Worm (Caenorhabditis elegans) whole organism, L4 larva: ENCODE measurements around the gene T08B1.1.
A peak's percentile ranks its signal among the peaks of the same experiment; 100 is the strongest.

Experiments
- D1046.2 ChIP-seq: fragments of 200-800 bp; sonication (Bioruptor generic); IDR thresholded peaks from 2 replicates; pipeline ENCODE4 v1.3.6; 2022; ENCODE audit warnings: missing genetic modification characterization, missing compliant biosample characterization
- R02D3.7 ChIP-seq: fragments of 150-350 bp; sonication (generic microtip); optimal IDR thresholded peaks from 3 replicates; lab custom pipeline; 2014; ENCODE audit warnings: missing biosample characterization, missing genetic modification characterization
- T26A8.4 ChIP-seq: fragments of 200-800 bp; sonication (Bioruptor generic); IDR thresholded peaks from 2 replicates; pipeline ENCODE4 v1.3.6; 2022; ENCODE audit warnings: missing genetic modification characterization, missing compliant biosample characterization
- ZK337.2 ChIP-seq: fragments of 200-800 bp; sonication (Bioruptor generic); IDR thresholded peaks from 2 replicates; pipeline ENCODE4 v1.3.6; 2022; ENCODE audit warnings: missing genetic modification reagents, missing genetic modification characterization, missing compliant biosample characterization
- ZK546.5 ChIP-seq, 2 experiments: sonication (generic microtip); optimal IDR thresholded peaks; 2 replicates each; lab custom pipeline; 2017; ENCODE audit warnings: missing biosample characterization in 2 of 2, missing genetic modification characterization in 2 of 2
- aha-1 ChIP-seq: fragments of 150-350 bp; peaks from one replicate; lab custom pipeline; 2014; ENCODE audit warnings: missing biosample characterization, missing genetic modification characterization
- arid-1 ChIP-seq: fragments of 200-800 bp; sonication (Bioruptor generic); conservative IDR thresholded peaks from 2 replicates; pipeline ENCODE4 v1.3.6; 2022; ENCODE audit warnings: missing genetic modification reagents, missing genetic modification characterization, missing compliant biosample characterization
- ceh-44 ChIP-seq: fragments of 200-800 bp; sonication (Bioruptor generic); IDR thresholded peaks from 2 replicates; pipeline ENCODE4 v1.3.6; 2022; ENCODE audit warnings: missing genetic modification reagents, missing genetic modification characterization, missing compliant biosample characterization
- ceh-62 ChIP-seq: sonication (generic microtip); optimal IDR thresholded peaks from 2 replicates; lab custom pipeline; 2017; ENCODE audit warnings: missing biosample characterization, missing genetic modification characterization
- ces-1 ChIP-seq: fragments of 150-350 bp; sonication (generic microtip); optimal IDR thresholded peaks from 4 replicates; lab custom pipeline; 2014; ENCODE audit warnings: missing biosample characterization, missing genetic modification reagents, missing genetic modification characterization
- cey-2 ChIP-seq: sonication (generic microtip); optimal IDR thresholded peaks from 3 replicates; lab custom pipeline; 2017; ENCODE audit warnings: missing genetic modification characterization, mild to moderate bottlenecking, missing compliant biosample characterization, antibody characterized with exemption, borderline replicate concordance; ENCODE audit not compliant: insufficient read depth
- ctbp-1 ChIP-seq: fragments of 200-800 bp; sonication (Bioruptor generic); IDR thresholded peaks from 2 replicates; pipeline ENCODE4 v1.3.6; 2022; ENCODE audit warnings: missing genetic modification reagents, missing genetic modification characterization, missing compliant biosample characterization
- daf-16 ChIP-seq, 3 experiments: sonication (generic microtip); optimal IDR thresholded peaks; 2 replicates each; lab custom pipeline; 2016 to 2017; ENCODE audit warnings: missing genetic modification characterization in 3 of 3, missing genetic modification reagents in 3 of 3, mild to moderate bottlenecking in 2 of 3, missing compliant biosample characterization in 2 of 3, missing biosample characterization in 1 of 3, moderate library complexity in 1 of 3
- dmd-6 ChIP-seq: fragments of 200-800 bp; sonication (Bioruptor generic); IDR thresholded peaks from 2 replicates; pipeline ENCODE4 v1.3.6; 2022; ENCODE audit warnings: missing genetic modification reagents, missing genetic modification characterization, missing compliant biosample characterization
- dpl-1 ChIP-seq: fragments of 150-350 bp; optimal IDR thresholded peaks from 2 replicates; lab custom pipeline; 2014; ENCODE audit warnings: missing biosample characterization, missing genetic modification reagents, missing genetic modification characterization
- duxl-1 ChIP-seq: sonication (generic microtip); optimal IDR thresholded peaks from 2 replicates; lab custom pipeline; 2016; ENCODE audit warnings: mild to moderate bottlenecking, missing genetic modification characterization, moderate library complexity, missing compliant biosample characterization; ENCODE audit not compliant: poor library complexity
- hif-1 ChIP-seq, 2 experiments: sonication (generic microtip); optimal IDR thresholded peaks; 2 replicates each; lab custom pipeline; 2016 to 2017; ENCODE audit warnings: missing compliant biosample characterization in 2 of 2, missing genetic modification characterization in 2 of 2, missing genetic modification reagents in 2 of 2, missing genotype in 2 of 2, mild to moderate bottlenecking in 1 of 2
- hlh-11 ChIP-seq: fragments of 200-800 bp; sonication (Bioruptor generic); optimal IDR thresholded peaks from 2 replicates; lab custom pipeline; 2018; ENCODE audit warnings: mild to moderate bottlenecking, missing genetic modification characterization, missing compliant biosample characterization
- lin-29 ChIP-seq: fragments of 200-800 bp; sonication (Bioruptor generic); IDR thresholded peaks from 2 replicates; pipeline ENCODE4 v1.3.6; 2022; ENCODE audit warnings: missing genetic modification reagents, missing genetic modification characterization, missing compliant biosample characterization
- lin-39 ChIP-seq: fragments of 150-350 bp; optimal IDR thresholded peaks from 2 replicates; lab custom pipeline; 2014; ENCODE audit warnings: missing biosample characterization, missing genetic modification reagents, missing genetic modification characterization
- lsy-2 ChIP-seq, 2 experiments: fragments of 150-350 bp in 1 of 2; sonication (generic microtip) in 1 of 2; optimal IDR thresholded peaks; 2 replicates each; lab custom pipeline; 2014 to 2017; ENCODE audit warnings: missing biosample characterization in 2 of 2, missing genetic modification characterization in 2 of 2
- madf-9 ChIP-seq: fragments of 200-800 bp; sonication (Bioruptor generic); conservative IDR thresholded peaks from 2 replicates; pipeline ENCODE4 v1.3.6; 2022; ENCODE audit warnings: missing genetic modification reagents, missing genetic modification characterization, missing compliant biosample characterization
- mdt-29 ChIP-seq: fragments of 200-800 bp; sonication (Bioruptor generic); IDR thresholded peaks from 2 replicates; pipeline ENCODE4 v1.3.6; 2022; ENCODE audit warnings: missing genetic modification reagents, missing genetic modification characterization, missing compliant biosample characterization
- mes-2 ChIP-seq: sonication (generic microtip); optimal IDR thresholded peaks from 2 replicates; lab custom pipeline; 2016; ENCODE audit warnings: missing genotype, mild to moderate bottlenecking, missing genetic modification characterization, missing compliant biosample characterization; ENCODE audit not compliant: poor library complexity, severe bottlenecking
- nhr-102 ChIP-seq: sonication (generic microtip); optimal IDR thresholded peaks from 2 replicates; lab custom pipeline; 2016; ENCODE audit warnings: mild to moderate bottlenecking, missing genetic modification characterization, moderate library complexity, missing compliant biosample characterization
- nhr-11 ChIP-seq: fragments of 150-350 bp; optimal IDR thresholded peaks from 2 replicates; lab custom pipeline; 2014; ENCODE audit warnings: missing biosample characterization, missing genetic modification characterization
- nhr-237 ChIP-seq: sonication (generic microtip); optimal IDR thresholded peaks from 2 replicates; lab custom pipeline; 2017; ENCODE audit warnings: missing biosample characterization, missing genetic modification characterization
- nhr-25 ChIP-seq: sonication (generic microtip); optimal IDR thresholded peaks from 2 replicates; lab custom pipeline; 2017; ENCODE audit warnings: missing genetic modification characterization, mild to moderate bottlenecking, missing compliant biosample characterization, antibody characterized with exemption, moderate library complexity, borderline replicate concordance; ENCODE audit not compliant: insufficient read depth
- nhr-28 ChIP-seq: fragments of 150-350 bp; optimal IDR thresholded peaks from 2 replicates; lab custom pipeline; 2014; ENCODE audit warnings: missing biosample characterization, missing genetic modification characterization
- nhr-42 ChIP-seq: fragments of 200-800 bp; sonication (Bioruptor generic); IDR thresholded peaks from 2 replicates; pipeline ENCODE4 v1.3.6; 2022; ENCODE audit warnings: missing genetic modification characterization, missing compliant biosample characterization
- nhr-76 ChIP-seq: fragments of 150-350 bp; optimal IDR thresholded peaks from 2 replicates; lab custom pipeline; 2014; ENCODE audit warnings: missing biosample characterization, missing genetic modification characterization
- nhr-77 ChIP-seq: fragments of 150-350 bp; optimal IDR thresholded peaks from 2 replicates; lab custom pipeline; 2014; ENCODE audit warnings: missing biosample characterization, missing genetic modification characterization
- sdz-12 ChIP-seq: fragments of 200-800 bp; sonication (Bioruptor generic); optimal IDR thresholded peaks from 2 replicates; lab custom pipeline; 2018; ENCODE audit warnings: mild to moderate bottlenecking, missing genetic modification characterization, missing compliant biosample characterization
- set-16 ChIP-seq: fragments of 200-800 bp; sonication (Bioruptor generic); IDR thresholded peaks from 2 replicates; pipeline ENCODE4 v1.3.6; 2022; ENCODE audit warnings: missing genetic modification reagents, missing genetic modification characterization, missing compliant biosample characterization
- snpc-1.2 ChIP-seq: fragments of 200-800 bp; sonication (Bioruptor generic); IDR thresholded peaks from 2 replicates; pipeline ENCODE4 v1.3.6; 2022; ENCODE audit warnings: missing genetic modification reagents, missing genetic modification characterization, missing compliant biosample characterization
- snpc-4 ChIP-seq: fragments of 150-350 bp; optimal IDR thresholded peaks from 2 replicates; lab custom pipeline; 2014; ENCODE audit warnings: missing biosample characterization, missing genetic modification characterization
- spr-1 ChIP-seq: sonication (generic microtip); optimal IDR thresholded peaks from 2 replicates; lab custom pipeline; 2016; ENCODE audit warnings: mild to moderate bottlenecking, missing genetic modification characterization, missing compliant biosample characterization
- unc-130 ChIP-seq: sonication (generic microtip); optimal IDR thresholded peaks from 2 replicates; lab custom pipeline; 2016; ENCODE audit warnings: missing genetic modification reagents, missing genetic modification characterization, missing compliant biosample characterization
- unc-62 ChIP-seq, 3 experiments: fragments of 150-350 bp in 1 of 3; sonication (generic microtip); optimal IDR thresholded peaks in 2 of 3; peaks in 1 of 3; 1 replicate in 1 of 3; 2 replicates in 2 of 3; lab custom pipeline; 2014 to 2017; ENCODE audit warnings: missing biosample characterization in 3 of 3, missing genetic modification characterization in 3 of 3, missing genetic modification reagents in 3 of 3, missing genotype in 1 of 3
- vab-7 ChIP-seq: fragments of 200-800 bp; sonication (Bioruptor generic); IDR thresholded peaks from 2 replicates; pipeline ENCODE4 v1.3.6; 2022; ENCODE audit warnings: missing genetic modification reagents, missing genetic modification characterization, missing compliant biosample characterization
- zag-1 ChIP-seq: fragments of 150-350 bp; optimal IDR thresholded peaks from 2 replicates; lab custom pipeline; 2014; ENCODE audit warnings: missing biosample characterization, missing genetic modification characterization

Gene T08B1.1

DNA sequence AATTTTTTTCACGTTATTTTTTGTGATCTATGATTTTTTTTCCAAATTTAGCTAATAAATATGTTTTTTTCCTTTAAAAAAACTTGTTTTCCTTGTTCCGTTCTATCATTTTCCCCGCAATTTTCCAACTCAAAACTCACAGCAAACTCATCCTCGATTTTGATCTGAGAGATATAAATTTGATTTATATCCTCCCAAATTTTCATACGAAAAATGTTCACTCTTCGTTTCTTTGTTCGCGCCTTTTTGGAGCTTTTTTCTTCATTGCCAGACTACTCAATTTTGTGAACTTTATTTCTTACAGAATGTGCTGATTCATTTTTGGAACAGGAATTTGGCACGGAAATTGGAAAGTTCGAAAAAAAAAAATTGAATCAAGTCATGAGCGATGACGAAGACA is 31.8 kb upstream of the T08B1.1 start, which contains the start of gene F59A7.14:
TSS of gene F59A7.14 (plus strand) at position 301 of the 400 bp plus-strand sequence.
- TF ChIP-seq unc-62 (GFP tag; optimal IDR thresholded peaks at IDR 0.05 in 1 of 2; lab: Kevin White, UChicago) = no peak
- no peak for TF ChIP-seq unc-62 (tag; optimal IDR thresholded peaks at IDR 0.05; lab: Kevin White, UChicago)
- no peak for TF ChIP-seq cey-2 (tag; lab: Kevin White, UChicago)
- TF ChIP-seq ceh-62 (tag; lab: Kevin White, UChicago) = no peak

DNA sequence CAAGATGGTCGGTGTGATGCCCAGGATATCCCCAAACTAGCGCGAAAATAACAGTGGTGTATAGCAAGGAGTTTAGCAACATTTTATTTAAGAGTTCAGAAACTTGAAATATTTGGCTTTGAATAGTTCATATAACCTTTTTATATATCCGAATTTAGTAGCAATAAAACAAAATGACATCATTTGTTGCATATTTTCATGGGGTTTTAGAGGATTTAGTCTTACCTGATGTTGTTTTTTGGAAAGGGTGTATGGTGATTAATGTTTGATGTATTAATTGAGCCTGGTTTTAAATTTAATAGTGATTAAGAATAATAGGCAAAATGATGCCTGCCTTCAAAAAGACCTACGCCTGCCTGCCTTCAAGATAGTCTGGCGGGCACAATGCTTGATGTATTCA is 29.6 kb upstream of the T08B1.1 start, which contains the start of gene F59A7.2:
TSS of gene F59A7.2 (minus strand) at position 101 of the 400 bp plus-strand sequence.
- TF ChIP-seq aha-1 (peak; percentile 16), vab-7 (GFP tag; lab: Robert Waterston, UW) (no peak)
- TF ChIP-seq, all 104 proteins: peak for 1

ce11 chrV:2013824-2014223 is 27.0 kb upstream of the T08B1.1 start, which contains the start of gene F59A7.11:
Gene F59A7.11 (minus strand): TSS chrV:2013924.
- no peak for TF ChIP-seq sdz-12 (GFP tag; lab: Kevin White, UChicago)
- TF ChIP-seq ZK546.5 (tag; optimal IDR thresholded peaks at IDR 0.05; lab: Kevin White, UChicago) = no peak
- TF ChIP-seq T26A8.4 (GFP tag; lab: Robert Waterston, UW) = no peak
- TF ChIP-seq arid-1 = no peak
- no peak for TF ChIP-seq zag-1
- TF ChIP-seq nhr-237 (tag; lab: Kevin White, UChicago) = no peak
- no peak for TF ChIP-seq D1046.2
- TF ChIP-seq ces-1 (GFP tag; lab: Kevin White, UChicago) = no peak

- TF ChIP-seq snpc-4 (tag; lab: Kevin White, UChicago) (no peak), nhr-237 (tag; lab: Kevin White, UChicago) (no peak), daf-16 (GFP tag; optimal IDR thresholded peaks at IDR 0.05; lab: Kevin White, UChicago) (no peak), daf-16 (tag; optimal IDR thresholded peaks at IDR 0.05; lab: Kevin White, UChicago) (no peak), lin-39 (no peak), set-16 (GFP tag; lab: Robert Waterston, UW) (no peak), unc-130 (GFP tag; lab: Kevin White, UChicago) (no peak), duxl-1 (no peak), lin-29 (no peak), spr-1 (no peak), nhr-42 (no peak), nhr-11 (no peak), ceh-62 (tag; lab: Kevin White, UChicago) (no peak), hif-1 (tag; optimal IDR thresholded peaks at IDR 0.05; lab: Kevin White, UChicago) (no peak), mes-2 (tag; lab: Kevin White, UChicago) (no peak)
Measured at ce11 chrV:2011777-2012176, 24.9 kb upstream of the T08B1.1 start, which contains the start of gene F59A7.7. Gene F59A7.7 (plus strand): TSS chrV:2012077.

ce11 chrV:2008412-2008811 is 21.6 kb upstream of the T08B1.1 start:
- TF ChIP-seq nhr-25 (tag; lab: Kevin White, UChicago) (no peak), daf-16 (GFP tag; optimal IDR thresholded peaks at IDR 0.05; lab: Kevin White, UChicago) (no peak), daf-16 (tag; optimal IDR thresholded peaks at IDR 0.05; lab: Kevin White, UChicago) (peak; percentile 25), nhr-28 (tag; lab: Kevin White, UChicago) (peak; percentile 54), ZK337.2 (no peak), nhr-102 (tag; lab: Kevin White, UChicago) (peak; percentile 70), R02D3.7 (tag; lab: Kevin White, UChicago) (no peak), madf-9 (GFP tag; lab: Robert Waterston, UW) (0 out of 2 replicates have a peak, but pooled peaks have one; percentile 33), nhr-42 (peak; percentile 47; the same call in 1 of the 2 replicates), aha-1 (no peak), nhr-76 (no peak), lsy-2 (tag; optimal IDR thresholded peaks at IDR 0.05; lab: Kevin White, UChicago) (peak; percentile 47 to 96), dmd-6 (peak; percentile 66), hlh-11 (peak; percentile 49), mes-2 (tag; lab: Kevin White, UChicago) (peak; percentile 94), dpl-1 (GFP tag; lab: Kevin White, UChicago) (peak; percentile 40), ceh-44 (GFP tag; lab: Robert Waterston, UW) (no peak), T26A8.4 (GFP tag; lab: Robert Waterston, UW) (peak; percentile 67), ctbp-1 (GFP tag; lab: Robert Waterston, UW) (0 out of 2 replicates have a peak, but pooled peaks have one; percentile 51), nhr-77 (tag; lab: Kevin White, UChicago) (peak; percentile 62), mdt-29 (no peak), snpc-1.2 (GFP tag; lab: Robert Waterston, UW) (peak; percentile 59; the same call in 1 of the 2 replicates), unc-130 (GFP tag; lab: Kevin White, UChicago) (peak; percentile 91)
